Fruit fly (Drosophila melanogaster): ENCODE results near the gene CG2604.
A peak's percentile ranks its signal among the peaks of the same experiment; 100 is the strongest.

Gene CG2604

DNA sequence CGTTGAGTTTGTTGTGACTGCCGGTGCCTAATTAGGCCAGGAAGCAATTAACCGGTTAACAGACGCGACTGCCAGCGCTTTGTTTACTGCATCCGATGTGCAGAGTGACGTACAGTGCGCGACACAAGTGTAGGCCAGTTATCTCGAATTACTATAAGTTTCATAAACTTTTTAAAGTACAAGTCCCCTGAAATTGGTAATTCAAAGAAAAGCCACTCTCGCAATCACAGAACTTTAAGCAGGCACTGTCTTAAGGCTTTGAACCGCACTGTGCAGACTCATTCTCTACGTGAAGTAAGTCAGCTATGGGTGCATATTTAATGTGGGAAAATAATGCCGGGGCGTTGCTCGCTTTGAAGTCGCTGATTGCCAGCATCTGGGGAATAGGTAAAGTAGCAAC, 13.7 kb downstream of the CG2604 start (continued):
- peak; percentile 63 for TF ChIP-seq CG10979 (tag; optimal IDR thresholded peaks at IDR 0.05)
- 0 out of 3 replicates have a peak, but pooled peaks have one; percentile 34 for TF ChIP-seq Aef1 (GFP tag; IDR thresholded peaks at IDR 0.05)
- TF ChIP-seq odd (GFP tag; optimal IDR thresholded peaks at IDR 0.05): no peak
- TF ChIP-seq fd64A (GFP tag; optimal IDR thresholded peaks at IDR 0.05): peak; percentile 28
- no peak for TF ChIP-seq CG17186 (GFP tag; optimal IDR thresholded peaks at IDR 0.05)
- TF ChIP-seq CG9609 (GFP tag; optimal IDR thresholded peaks at IDR 0.05): peak; percentile 21
- TF ChIP-seq CrebB (tag; optimal IDR thresholded peaks at IDR 0.05): no peak
- TF ChIP-seq CG18619 (GFP tag; optimal IDR thresholded peaks at IDR 0.05): no peak
- TF ChIP-seq disco-r (GFP tag; optimal IDR thresholded peaks at IDR 0.05): no peak
- TF ChIP-seq ewg (GFP tag; optimal IDR thresholded peaks at IDR 0.05): peak; percentile 28
- peak; percentile 47; the same call in 1 of the 2 replicates for TF ChIP-seq wor (GFP tag; IDR thresholded peaks at IDR 0.05)
- TF ChIP-seq CG13296 (GFP tag; optimal IDR thresholded peaks at IDR 0.05): no peak
- TF ChIP-seq CG7987 (GFP tag; optimal IDR thresholded peaks at IDR 0.05): no peak
- no peak for TF ChIP-seq CG16779 (GFP tag; IDR thresholded peaks at IDR 0.05)
- TF ChIP-seq CG13123 (GFP tag; optimal IDR thresholded peaks at IDR 0.05): no peak
- peak; percentile 66 for TF ChIP-seq Awh (GFP tag; IDR thresholded peaks at IDR 0.05)
- 0 out of 2 replicates have a peak, but pooled peaks have one; percentile 45 for TF ChIP-seq chm (GFP tag; IDR thresholded peaks at IDR 0.05)
- no peak for TF ChIP-seq luna (GFP tag; optimal IDR thresholded peaks at IDR 0.05)
- TF ChIP-seq H2.0 (GFP tag; IDR thresholded peaks at IDR 0.05): no peak
- no peak for TF ChIP-seq CG3838 (GFP tag; optimal IDR thresholded peaks at IDR 0.05)
- no peak for TF ChIP-seq CG8290 (GFP tag; optimal IDR thresholded peaks at IDR 0.05)
- peak in 1 of 2 experiments; percentile 22 for TF ChIP-seq CG8290 (tag; optimal IDR thresholded peaks at IDR 0.05)
- TF ChIP-seq CG11247 (GFP tag; IDR thresholded peaks at IDR 0.05): no peak
- TF ChIP-seq Rfx (GFP tag; IDR thresholded peaks at IDR 0.05): no peak
- TF ChIP-seq tgo (GFP tag; IDR thresholded peaks at IDR 0.05): 0 out of 3 replicates have a peak, but pooled peaks have one; percentile 20
- TF ChIP-seq corto (GFP tag; optimal IDR thresholded peaks at IDR 0.05): no peak
- no peak for TF ChIP-seq cas (GFP tag; IDR thresholded peaks at IDR 0.05)
- TF ChIP-seq CG8089 (GFP tag; optimal IDR thresholded peaks at IDR 0.05): no peak
- no peak for TF ChIP-seq tio (GFP tag; optimal IDR thresholded peaks at IDR 0.05)
- no peak for TF ChIP-seq CG5180 (GFP tag; optimal IDR thresholded peaks at IDR 0.05)
- TF ChIP-seq Drgx (GFP tag; IDR thresholded peaks at IDR 0.05): peak; percentile 91
- no peak for TF ChIP-seq CkIIα-i1 (GFP tag; IDR thresholded peaks at IDR 0.05)
- no peak for TF ChIP-seq CG18476 (GFP tag; optimal IDR thresholded peaks at IDR 0.05)
- no peak for TF ChIP-seq sqz (GFP tag; optimal IDR thresholded peaks at IDR 0.05)
- peak; percentile 17 to 21 for TF ChIP-seq Pdp1 (GFP tag; optimal IDR thresholded peaks at IDR 0.05)
- no peak for TF ChIP-seq CG8359 (GFP tag; optimal IDR thresholded peaks at IDR 0.05; ENCODE audit: borderline replicate concordance)
- TF ChIP-seq CG32767 (GFP tag; IDR thresholded peaks at IDR 0.05): no peak
- peak; percentile 60 for TF ChIP-seq phol (tag; optimal IDR thresholded peaks at IDR 0.05)
- peak; percentile 42 for TF ChIP-seq tin (GFP tag; optimal IDR thresholded peaks at IDR 0.05)
- TF ChIP-seq CG1233 (GFP tag; optimal IDR thresholded peaks at IDR 0.05): no peak
- no peak for TF ChIP-seq CG32532 (GFP tag; IDR thresholded peaks at IDR 0.05)
- no peak for TF ChIP-seq ase (GFP tag; IDR thresholded peaks at IDR 0.05)
- TF ChIP-seq otp (GFP tag; IDR thresholded peaks at IDR 0.05): peak; percentile 49; the same call in 1 of the 3 replicates
- peak; percentile 19 for TF ChIP-seq D19A (tag; optimal IDR thresholded peaks at IDR 0.05)
- TF ChIP-seq CG8944 (GFP tag; optimal IDR thresholded peaks at IDR 0.05): no peak
- TF ChIP-seq Hr3 (GFP tag; optimal IDR thresholded peaks at IDR 0.05): no peak
- TF ChIP-seq zen (tag; optimal IDR thresholded peaks at IDR 0.05): peak; percentile 14
- no peak for TF ChIP-seq kni (GFP tag; optimal IDR thresholded peaks at IDR 0.05)
- peak; percentile 43; the same call in 1 of the 2 replicates for TF ChIP-seq lmd (GFP tag; IDR thresholded peaks at IDR 0.05)
- no peak for TF ChIP-seq Hand (GFP tag; optimal IDR thresholded peaks at IDR 0.05)
- TF ChIP-seq croc (GFP tag; conservative IDR thresholded peaks at IDR 0.05): peak; percentile 31; the same call in 1 of the 3 replicates
- no peak for TF ChIP-seq trh (GFP tag; optimal IDR thresholded peaks at IDR 0.05)
